Worm (Caenorhabditis elegans) whole organism, L1 larva: Measurements from ENCODE around the gene ZK470.14.
A peak's percentile ranks its signal among the peaks of the same experiment; 100 is the strongest.

Source experiments
- C04F5.9 ChIP-seq: sonication (generic microtip); optimal IDR thresholded peaks from 2 replicates; lab custom pipeline; 2016; ENCODE audit warnings: missing genetic modification characterization, missing compliant biosample characterization
- C16A3.4 ChIP-seq: fragments of 150-350 bp; optimal IDR thresholded peaks from 2 replicates; lab custom pipeline; 2014; ENCODE audit warnings: missing biosample characterization, missing genetic modification characterization
- Y116A8C.19 ChIP-seq: sonication (generic microtip); optimal IDR thresholded peaks from 2 replicates; lab custom pipeline; 2016; ENCODE audit warnings: missing compliant biosample characterization, missing genetic modification characterization, borderline replicate concordance
- blmp-1 ChIP-seq: fragments of 150-350 bp; optimal IDR thresholded peaks from 2 replicates; lab custom pipeline; 2014; ENCODE audit warnings: missing biosample characterization, missing genetic modification characterization
- ceh-82 ChIP-seq, 3 experiments: fragments of 150-350 bp in 1 of 3; sonication (generic microtip) in 2 of 3; optimal IDR thresholded peaks; 2 replicates each; lab custom pipeline; 2014 to 2017; ENCODE audit warnings: missing biosample characterization in 3 of 3, missing genetic modification characterization in 3 of 3
- ceh-90 ChIP-seq: sonication (generic microtip); optimal IDR thresholded peaks from 2 replicates; lab custom pipeline; 2016; ENCODE audit warnings: missing genetic modification characterization, missing compliant biosample characterization
- dpl-1 ChIP-seq, 3 experiments: fragments of 150-350 bp in 2 of 3; sonication (generic microtip) in 1 of 3; optimal IDR thresholded peaks; 2 replicates each; lab custom pipeline; 2014 to 2017; ENCODE audit warnings: missing biosample characterization in 3 of 3, missing genetic modification characterization in 3 of 3, missing genetic modification reagents in 3 of 3
- efl-1 ChIP-seq, 4 experiments: fragments of 150-350 bp; optimal IDR thresholded peaks in 3 of 4; peaks in 1 of 4; 1 replicate in 1 of 4; 2 replicates in 3 of 4; lab custom pipeline; 2014; ENCODE audit warnings: missing biosample characterization in 2 of 4, missing genetic modification characterization in 2 of 4, missing genetic modification reagents in 2 of 4
- egl-13 ChIP-seq: sonication (generic microtip); optimal IDR thresholded peaks from 2 replicates; lab custom pipeline; 2016; ENCODE audit warnings: missing genotype, missing genetic modification reagents, missing genetic modification characterization, missing compliant biosample characterization
- elt-2 ChIP-seq: sonication (generic microtip); optimal IDR thresholded peaks from 2 replicates; lab custom pipeline; 2016; ENCODE audit warnings: missing genetic modification characterization, mild to moderate bottlenecking, inconsistent platforms, missing compliant biosample characterization, missing genetic modification reagents
- elt-3 ChIP-seq, 6 experiments: fragments of 150-350 bp in 1 of 6; sonication (generic microtip); optimal IDR thresholded peaks; 2 replicates each; lab custom pipeline; 2017 to 2018; ENCODE audit warnings: missing biosample characterization in 6 of 6, missing genetic modification characterization in 6 of 6, inconsistent platforms in 1 of 6
- fkh-10 ChIP-seq: sonication (generic microtip); optimal IDR thresholded peaks from 2 replicates; lab custom pipeline; 2017; ENCODE audit warnings: missing biosample characterization, missing genetic modification reagents, missing genetic modification characterization
- fkh-8 ChIP-seq: sonication (generic microtip); optimal IDR thresholded peaks from 2 replicates; lab custom pipeline; 2016; ENCODE audit warnings: mild to moderate bottlenecking, missing genetic modification characterization, missing compliant biosample characterization
- grh-1 ChIP-seq: fragments of 200-800 bp; sonication (Bioruptor generic); IDR thresholded peaks from 2 replicates; pipeline ENCODE4 v1.3.6; 2022; ENCODE audit warnings: missing genetic modification reagents, missing genetic modification characterization, missing compliant biosample characterization
- isw-1 ChIP-seq: fragments of 200-800 bp; sonication (Bioruptor generic); IDR thresholded peaks from 2 replicates; pipeline ENCODE4 v1.3.6; 2022; ENCODE audit warnings: missing genetic modification characterization, missing compliant biosample characterization
- jun-1 ChIP-seq: fragments of 150-350 bp; optimal IDR thresholded peaks from 2 replicates; lab custom pipeline; 2014; ENCODE audit warnings: missing biosample characterization, missing genetic modification reagents, missing genetic modification characterization
- lin-13 ChIP-seq: fragments of 150-350 bp; optimal IDR thresholded peaks from 2 replicates; lab custom pipeline; 2014; ENCODE audit warnings: missing biosample characterization, missing genetic modification reagents, missing genetic modification characterization
- lin-14 ChIP-seq: fragments of 200-800 bp; sonication (Bioruptor generic); optimal IDR thresholded peaks from 2 replicates; lab custom pipeline; 2018; ENCODE audit warnings: mild to moderate bottlenecking, missing genetic modification characterization, moderate library complexity, missing compliant biosample characterization
- lin-15B ChIP-seq: fragments of 150-350 bp; sonication (generic microtip); optimal IDR thresholded peaks from 3 replicates; lab custom pipeline; 2014; ENCODE audit warnings: missing biosample characterization, missing genetic modification characterization
- lin-39 ChIP-seq: fragments of 150-350 bp; optimal IDR thresholded peaks from 2 replicates; lab custom pipeline; 2014; ENCODE audit warnings: missing biosample characterization, missing genetic modification reagents, missing genetic modification characterization
- lsy-2 ChIP-seq, 2 experiments: fragments of 150-350 bp; optimal IDR thresholded peaks; 2 replicates each; lab custom pipeline; 2014; ENCODE audit warnings: missing biosample characterization in 2 of 2, missing genetic modification characterization in 2 of 2
- mdl-1 ChIP-seq, 2 experiments: fragments of 150-350 bp; optimal IDR thresholded peaks; 2 replicates each; lab custom pipeline; 2014 to 2017; ENCODE audit warnings: missing biosample characterization in 2 of 2, missing genetic modification characterization in 2 of 2, inconsistent platforms in 1 of 2
- mef-2 ChIP-seq: fragments of 150-350 bp; optimal IDR thresholded peaks from 2 replicates; lab custom pipeline; 2014; ENCODE audit warnings: missing biosample characterization, missing genetic modification characterization
- mep-1 ChIP-seq: fragments of 150-350 bp; optimal IDR thresholded peaks from 2 replicates; lab custom pipeline; 2014; ENCODE audit warnings: missing biosample characterization, missing genetic modification characterization
- nhr-12 ChIP-seq: sonication (generic microtip); optimal IDR thresholded peaks from 2 replicates; lab custom pipeline; 2017; ENCODE audit warnings: missing biosample characterization, missing genetic modification characterization
- nhr-19 ChIP-seq: fragments of 200-800 bp; sonication (Bioruptor generic); conservative IDR thresholded peaks from 2 replicates; pipeline ENCODE4 v1.3.6; 2022; ENCODE audit warnings: missing genetic modification characterization, missing compliant biosample characterization
- nhr-20 ChIP-seq: sonication (generic microtip); optimal IDR thresholded peaks from 2 replicates; lab custom pipeline; 2016; ENCODE audit warnings: mild to moderate bottlenecking, missing genetic modification characterization, missing compliant biosample characterization
- nhr-237 ChIP-seq: fragments of 150-350 bp; optimal IDR thresholded peaks from 2 replicates; lab custom pipeline; 2014; ENCODE audit warnings: missing biosample characterization, missing genetic modification characterization
- nhr-47 ChIP-seq: sonication (generic microtip); optimal IDR thresholded peaks from 2 replicates; lab custom pipeline; 2016; ENCODE audit warnings: mild to moderate bottlenecking, missing genetic modification characterization, moderate library complexity, missing compliant biosample characterization
- nhr-71 ChIP-seq: sonication (generic microtip); optimal IDR thresholded peaks from 2 replicates; lab custom pipeline; 2016; ENCODE audit warnings: mild to moderate bottlenecking, missing genetic modification characterization, moderate library complexity, missing compliant biosample characterization
- nhr-77 ChIP-seq: fragments of 150-350 bp; optimal IDR thresholded peaks from 2 replicates; lab custom pipeline; 2014; ENCODE audit warnings: missing biosample characterization, missing genetic modification characterization
- pqm-1 ChIP-seq: sonication (generic microtip); optimal IDR thresholded peaks from 3 replicates; lab custom pipeline; 2017; ENCODE audit warnings: missing biosample characterization, missing genetic modification characterization
- skn-1 ChIP-seq: fragments of 150-350 bp; optimal IDR thresholded peaks from 2 replicates; lab custom pipeline; 2014; ENCODE audit warnings: missing biosample characterization, missing genetic modification characterization
- sox-4 ChIP-seq: sonication (generic microtip); optimal IDR thresholded peaks from 2 replicates; lab custom pipeline; 2016; ENCODE audit warnings: missing genetic modification characterization, missing compliant biosample characterization
- sptf-1 ChIP-seq: fragments of 150-350 bp; optimal IDR thresholded peaks from 2 replicates; lab custom pipeline; 2014; ENCODE audit warnings: missing biosample characterization, missing genetic modification characterization
- tbx-2 ChIP-seq: sonication (generic microtip); optimal IDR thresholded peaks from 2 replicates; lab custom pipeline; 2016; ENCODE audit warnings: missing genetic modification characterization, missing compliant biosample characterization
- tlp-1 ChIP-seq: fragments of 150-350 bp; optimal IDR thresholded peaks from 2 replicates; lab custom pipeline; 2014; ENCODE audit warnings: missing biosample characterization, missing genetic modification characterization
- unc-30 ChIP-seq: sonication (generic microtip); optimal IDR thresholded peaks from 2 replicates; lab custom pipeline; 2017; ENCODE audit warnings: missing biosample characterization, missing genetic modification characterization
- unc-62 ChIP-seq: fragments of 150-350 bp; optimal IDR thresholded peaks from 2 replicates; lab custom pipeline; 2014; ENCODE audit warnings: missing biosample characterization, missing genetic modification reagents, missing genetic modification characterization
- unc-86 ChIP-seq: sonication (generic microtip); optimal IDR thresholded peaks from 2 replicates; lab custom pipeline; 2016; ENCODE audit warnings: missing genetic modification characterization, missing compliant biosample characterization
- unc-98 ChIP-seq: fragments of 200-800 bp; sonication (Bioruptor generic); IDR thresholded peaks from 2 replicates; pipeline ENCODE4 v1.3.6; 2022; ENCODE audit warnings: missing genetic modification characterization, missing compliant biosample characterization
- xbp-1 ChIP-seq: sonication (generic microtip); optimal IDR thresholded peaks from 2 replicates; lab custom pipeline; 2016; ENCODE audit warnings: missing genetic modification characterization, missing compliant biosample characterization
- ztf-11 ChIP-seq, 2 experiments: sonication (generic microtip); optimal IDR thresholded peaks; 2 replicates each; lab custom pipeline; 2016 to 2017; ENCODE audit warnings: missing genetic modification characterization in 2 of 2, missing biosample characterization in 1 of 2, missing compliant biosample characterization in 1 of 2

ZK470.14 gene

DNA sequence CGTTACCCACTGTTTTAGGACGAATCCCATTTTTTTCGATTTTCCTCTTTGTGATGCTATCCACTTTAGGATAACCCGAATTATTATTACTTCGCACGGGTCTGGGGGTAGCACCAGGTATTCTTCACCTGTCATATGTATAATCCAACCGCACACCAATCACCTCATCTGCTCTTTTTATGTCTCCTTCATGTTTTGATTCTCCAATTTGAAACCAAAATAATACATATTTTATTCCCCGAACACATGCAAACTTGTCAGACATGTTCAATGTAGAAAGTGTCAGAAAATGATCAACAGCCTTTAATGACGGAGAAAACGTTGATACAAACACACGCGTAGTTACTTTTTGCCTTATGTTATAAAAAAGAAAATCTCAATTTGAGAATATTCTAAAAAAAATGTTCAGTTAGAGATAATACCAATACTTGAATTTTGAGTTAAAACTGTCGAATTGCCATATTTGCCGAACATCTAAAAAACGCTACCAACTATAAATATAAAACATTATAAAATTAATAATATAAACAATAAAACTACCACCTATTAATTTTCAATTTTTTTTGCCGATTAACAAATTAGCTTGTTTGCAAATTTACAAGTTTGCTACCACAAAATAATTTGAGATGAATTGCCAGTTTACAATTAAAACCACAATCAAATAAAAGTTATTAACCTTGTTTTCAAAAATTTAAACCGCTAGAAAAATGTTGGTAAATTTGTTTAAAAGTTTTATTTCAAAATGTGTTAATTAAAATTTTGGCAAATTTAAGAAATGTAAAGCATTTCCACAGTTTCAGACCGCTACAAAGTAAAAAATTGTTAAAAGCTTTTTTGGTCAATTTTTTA, 19.4 kb upstream of the ZK470.14 start (continued):
- TF ChIP-seq ztf-11 (tag; optimal IDR thresholded peaks at IDR 0.05; lab: Kevin White, UChicago) (no peak), unc-62 (GFP tag; lab: Kevin White, UChicago) (no peak), elt-2 (tag; lab: Kevin White, UChicago) (no peak), C16A3.4 (no peak), lin-39 (peak; percentile 6), isw-1 (no peak), nhr-19 (GFP tag; lab: Robert Waterston, UW) (no peak; the same call in 1 of the 2 replicates), lin-15B (no peak), unc-30 (tag; lab: Kevin White, UChicago) (no peak), nhr-20 (tag; lab: Kevin White, UChicago) (no peak), fkh-10 (GFP tag; lab: Kevin White, UChicago) (no peak), pqm-1 (tag; lab: Kevin White, UChicago) (no peak), sox-4 (tag; lab: Kevin White, UChicago) (no peak), lsy-2 (tag; optimal IDR thresholded peaks at IDR 0.05; lab: Kevin White, UChicago) (peak in 1 of 2 experiments; percentile 24), nhr-237 (tag; lab: Kevin White, UChicago) (no peak), lin-13 (GFP tag; lab: Kevin White, UChicago) (no peak), grh-1 (GFP tag; lab: Robert Waterston, UW) (no peak), tbx-2 (tag; lab: Kevin White, UChicago) (no peak), nhr-77 (tag; lab: Kevin White, UChicago) (no peak), elt-3 (tag; optimal IDR thresholded peaks at IDR 0.05; lab: Kevin White, UChicago) (no peak), mep-1 (tag; lab: Kevin White, UChicago) (no peak), C04F5.9 (tag; lab: Kevin White, UChicago) (no peak), egl-13 (tag; lab: Kevin White, UChicago) (no peak), mdl-1 (tag; optimal IDR thresholded peaks at IDR 0.05; lab: Kevin White, UChicago) (no peak), mef-2 (tag; lab: Kevin White, UChicago) (no peak), xbp-1 (tag; lab: Kevin White, UChicago) (peak; percentile 2), tlp-1 (no peak), fkh-8 (peak; percentile 32), sptf-1 (tag; lab: Kevin White, UChicago) (no peak), blmp-1 (tag; lab: Kevin White, UChicago) (no peak), unc-86 (tag; lab: Kevin White, UChicago) (no peak), Y116A8C.19 (tag; lab: Kevin White, UChicago) (no peak), efl-1 (optimal IDR thresholded peaks at IDR 0.05; lab: Kevin White, UChicago) (no peak), efl-1 (GFP tag; optimal IDR thresholded peaks at IDR 0.05 in 1 of 2; lab: Kevin White, UChicago) (peak in 1 of 2 experiments; percentile 71)

ce11 chrX:4148449-4149031, 18.7 kb upstream of the ZK470.14 start:
- TF ChIP-seq unc-98 (GFP tag; lab: Robert Waterston, UW): no peak
- TF ChIP-seq ceh-90 (tag; lab: Kevin White, UChicago): no peak
- TF ChIP-seq lsy-2 (tag; optimal IDR thresholded peaks at IDR 0.05; lab: Kevin White, UChicago): no peak
- no peak for TF ChIP-seq nhr-19 (GFP tag; lab: Robert Waterston, UW)
- no peak for TF ChIP-seq nhr-12 (tag; lab: Kevin White, UChicago)
- no peak for TF ChIP-seq blmp-1 (tag; lab: Kevin White, UChicago)

- TF ChIP-seq unc-86 (tag; lab: Kevin White, UChicago): no peak
- no peak for TF ChIP-seq jun-1 (tag; lab: Kevin White, UChicago)
- no peak for TF ChIP-seq lin-15B
- TF ChIP-seq ceh-82 (tag; optimal IDR thresholded peaks at IDR 0.05; lab: Kevin White, UChicago): peak in 1 of 3 experiments; percentile 9
- no peak for TF ChIP-seq nhr-20 (tag; lab: Kevin White, UChicago)
- no peak for TF ChIP-seq nhr-47 (tag; lab: Kevin White, UChicago)
- TF ChIP-seq dpl-1 (GFP tag; optimal IDR thresholded peaks at IDR 0.05; lab: Kevin White, UChicago): no peak
- TF ChIP-seq mep-1 (tag; lab: Kevin White, UChicago): no peak
- peak; percentile 3 for TF ChIP-seq nhr-71 (tag; lab: Kevin White, UChicago)
- TF ChIP-seq skn-1 (tag; lab: Kevin White, UChicago): no peak
- TF ChIP-seq lin-14: peak; percentile 21
- TF ChIP-seq blmp-1 (tag; lab: Kevin White, UChicago): no peak
- TF ChIP-seq, all 84 proteins: peak for 3
Observed at ce11 chrX:4151206-4151605, 16.0 kb upstream of the ZK470.14 start.
